Worm (Caenorhabditis elegans): ENCODE measurements around the gene ncs-5.

DNA sequence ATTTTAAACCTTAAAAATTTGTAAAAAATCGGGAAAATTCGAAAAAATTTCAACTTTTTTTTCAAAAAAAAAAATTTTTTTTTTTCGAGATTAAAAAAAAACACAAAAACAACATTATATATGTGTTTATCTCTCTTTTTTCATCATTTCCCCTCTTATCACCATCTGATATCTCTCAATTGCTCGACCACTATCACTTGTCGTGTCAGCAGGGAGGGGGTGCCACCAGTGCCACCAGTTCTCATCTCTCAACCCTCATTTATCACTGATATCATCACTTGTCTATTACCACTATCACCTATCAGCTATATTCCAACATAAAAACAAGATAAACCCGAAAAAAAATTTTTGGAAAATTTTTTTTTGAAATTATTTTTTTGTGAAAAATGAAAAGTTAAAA is 6.9 kb downstream of the ncs-5 start:
- TF ChIP-seq snpc-4 (GFP tag; optimal IDR thresholded peaks at IDR 0.05) (no peak), snpc-4 (tag; optimal IDR thresholded peaks at IDR 0.05) (no peak), ceh-79 (tag; optimal IDR thresholded peaks at IDR 0.05) (no peak), ztf-26 (tag; optimal IDR thresholded peaks at IDR 0.05) (no peak), B0019.2 (GFP tag; conservative IDR thresholded peaks at IDR 0.05) (no peak), pha-4 (tag; optimal IDR thresholded peaks at IDR 0.05) (no peak), F49E8.2 (tag; optimal IDR thresholded peaks at IDR 0.05; ENCODE audit: insufficient read depth) (no peak), rcor-1 (GFP tag; IDR thresholded peaks at IDR 0.05) (no peak), snpc-3.4 (tag; optimal IDR thresholded peaks at IDR 0.05) (no peak), nhr-90 (tag; optimal IDR thresholded peaks at IDR 0.05) (no peak), ceh-91 (GFP tag; IDR thresholded peaks at IDR 0.05) (no peak), F57A8.1 (GFP tag; optimal IDR thresholded peaks at IDR 0.05) (no peak), repo-1 (tag; optimal IDR thresholded peaks at IDR 0.05) (no peak), F10E7.11 (tag; optimal IDR thresholded peaks at IDR 0.05) (no peak)

Data from whole organism, young adult.